Worm (Caenorhabditis elegans) whole organism, L3 larva: ENCODE data around the gene C46A5.6.

Experiments used
- R02D3.7 ChIP-seq: fragments of 150-350 bp; optimal IDR thresholded peaks from 2 replicates; lab custom pipeline; 2014; ENCODE audit warnings: missing biosample characterization, missing genetic modification characterization
- ZK546.5 ChIP-seq: sonication (generic microtip); optimal IDR thresholded peaks from 2 replicates; lab custom pipeline; 2017; ENCODE audit warnings: missing biosample characterization, missing genetic modification characterization
- aly-2 ChIP-seq: fragments of 150-350 bp; optimal IDR thresholded peaks from 2 replicates; lab custom pipeline; 2014; ENCODE audit warnings: missing biosample characterization, missing genetic modification characterization
- ama-1 ChIP-seq: fragments of 150-350 bp; optimal IDR thresholded peaks from 2 replicates; lab custom pipeline; 2018
- ceh-16 ChIP-seq: sonication (generic microtip); optimal IDR thresholded peaks from 2 replicates; lab custom pipeline; 2017; ENCODE audit warnings: missing biosample characterization, missing genetic modification characterization
- ceh-28 ChIP-seq: fragments of 150-350 bp; optimal IDR thresholded peaks from 2 replicates; lab custom pipeline; 2014; ENCODE audit warnings: missing biosample characterization, missing genetic modification reagents, missing genetic modification characterization
- ceh-82 ChIP-seq: fragments of 150-350 bp; optimal IDR thresholded peaks from 2 replicates; lab custom pipeline; 2014; ENCODE audit warnings: missing biosample characterization, missing genetic modification characterization
- ceh-9 ChIP-seq: sonication (generic microtip); optimal IDR thresholded peaks from 2 replicates; lab custom pipeline; 2018; ENCODE audit warnings: missing biosample characterization, missing genetic modification characterization
- daf-12 ChIP-seq: fragments of 150-350 bp; optimal IDR thresholded peaks from 2 replicates; lab custom pipeline; 2014; ENCODE audit warnings: missing biosample characterization, missing genetic modification reagents, missing genetic modification characterization
- egl-27 ChIP-seq: sonication (generic microtip); optimal IDR thresholded peaks from 4 replicates; lab custom pipeline; 2017; ENCODE audit warnings: missing biosample characterization, missing genetic modification reagents, missing genetic modification characterization
- egl-5 ChIP-seq: fragments of 150-350 bp; optimal IDR thresholded peaks from 2 replicates; lab custom pipeline; 2017; ENCODE audit warnings: missing biosample characterization, missing genetic modification reagents, missing genetic modification characterization, inconsistent platforms
- elt-1 ChIP-seq: fragments of 150-350 bp; optimal IDR thresholded peaks from 2 replicates; lab custom pipeline; 2014; ENCODE audit warnings: missing biosample characterization, missing genetic modification characterization
- elt-2 ChIP-seq: sonication (generic microtip); optimal IDR thresholded peaks from 2 replicates; lab custom pipeline; 2016; ENCODE audit warnings: missing genetic modification reagents, mild to moderate bottlenecking, missing genetic modification characterization, missing compliant biosample characterization
- elt-3 ChIP-seq, 3 experiments: fragments of 150-350 bp in 1 of 3; sonication (generic microtip) in 2 of 3; optimal IDR thresholded peaks; 2 replicates in 2 of 3; 4 replicates in 1 of 3; lab custom pipeline; 2014 to 2017; ENCODE audit warnings: missing biosample characterization in 3 of 3, missing genetic modification characterization in 3 of 3
- eor-1 ChIP-seq, 2 experiments: fragments of 150-350 bp; optimal IDR thresholded peaks; 2 replicates each; lab custom pipeline; 2014 to 2018; ENCODE audit warnings: missing biosample characterization in 2 of 2, missing genetic modification characterization in 2 of 2
- fkh-10 ChIP-seq: sonication (generic microtip); optimal IDR thresholded peaks from 2 replicates; lab custom pipeline; 2017; ENCODE audit warnings: missing biosample characterization, missing genetic modification reagents, missing genetic modification characterization
- fos-1 ChIP-seq: fragments of 150-350 bp; optimal IDR thresholded peaks from 2 replicates; lab custom pipeline; 2014; ENCODE audit warnings: missing biosample characterization, missing genetic modification characterization
- hmg-11 ChIP-seq: sonication (generic microtip); optimal IDR thresholded peaks from 2 replicates; lab custom pipeline; 2016; ENCODE audit warnings: missing genetic modification characterization, missing compliant biosample characterization
- jun-1 ChIP-seq: fragments of 150-350 bp; optimal IDR thresholded peaks from 2 replicates; lab custom pipeline; 2014; ENCODE audit warnings: missing biosample characterization, missing genetic modification reagents, missing genetic modification characterization
- lin-15B ChIP-seq: fragments of 150-350 bp; optimal IDR thresholded peaks from 2 replicates; lab custom pipeline; 2014; ENCODE audit warnings: missing biosample characterization, missing genetic modification characterization
- lin-39 ChIP-seq: fragments of 150-350 bp; optimal IDR thresholded peaks from 2 replicates; lab custom pipeline; 2018; ENCODE audit warnings: missing biosample characterization, missing genetic modification reagents, missing genetic modification characterization
- lsy-12 ChIP-seq: sonication (generic microtip); optimal IDR thresholded peaks from 2 replicates; lab custom pipeline; 2016; ENCODE audit warnings: mild to moderate bottlenecking, missing genetic modification characterization, missing compliant biosample characterization
- mdl-1 ChIP-seq: fragments of 150-350 bp; optimal IDR thresholded peaks from 2 replicates; lab custom pipeline; 2014; ENCODE audit warnings: missing biosample characterization, missing genetic modification characterization
- mml-1 ChIP-seq: fragments of 150-350 bp; sonication (generic microtip); optimal IDR thresholded peaks from 3 replicates; lab custom pipeline; 2014; ENCODE audit warnings: missing biosample characterization, missing genetic modification characterization
- nfya-1 ChIP-seq: sonication (generic microtip); optimal IDR thresholded peaks from 2 replicates; lab custom pipeline; 2017; ENCODE audit warnings: missing genetic modification characterization, mild to moderate bottlenecking, missing compliant biosample characterization, antibody characterized with exemption, moderate library complexity; ENCODE audit not compliant: insufficient read depth
- nhr-11 ChIP-seq: fragments of 150-350 bp; optimal IDR thresholded peaks from 2 replicates; lab custom pipeline; 2014; ENCODE audit warnings: missing biosample characterization, missing genetic modification characterization
- nhr-12 ChIP-seq: fragments of 150-350 bp; optimal IDR thresholded peaks from 2 replicates; lab custom pipeline; 2014; ENCODE audit warnings: missing biosample characterization, missing genetic modification characterization
- nhr-23 ChIP-seq: fragments of 150-350 bp; optimal IDR thresholded peaks from 2 replicates; lab custom pipeline; 2014; ENCODE audit warnings: missing biosample characterization, missing genetic modification reagents, missing genetic modification characterization
- nhr-237 ChIP-seq: fragments of 150-350 bp; optimal IDR thresholded peaks from 2 replicates; lab custom pipeline; 2014; ENCODE audit warnings: missing biosample characterization, missing genetic modification characterization
- nhr-25 ChIP-seq: sonication (generic microtip); optimal IDR thresholded peaks from 2 replicates; lab custom pipeline; 2017; ENCODE audit warnings: missing biosample characterization, missing genetic modification characterization
- nhr-28 ChIP-seq: fragments of 150-350 bp; optimal IDR thresholded peaks from 2 replicates; lab custom pipeline; 2014; ENCODE audit warnings: missing biosample characterization, missing genetic modification characterization
- nhr-43 ChIP-seq: sonication (generic microtip); optimal IDR thresholded peaks from 2 replicates; lab custom pipeline; 2016; ENCODE audit warnings: mild to moderate bottlenecking, missing genetic modification characterization, missing compliant biosample characterization; ENCODE audit not compliant: poor library complexity, severe bottlenecking
- nhr-67 ChIP-seq: fragments of 150-350 bp; optimal IDR thresholded peaks from 2 replicates; lab custom pipeline; 2014; ENCODE audit warnings: missing biosample characterization, missing genetic modification characterization
- nhr-76 ChIP-seq: fragments of 150-350 bp; sonication (generic microtip); optimal IDR thresholded peaks from 5 replicates; lab custom pipeline; 2014; ENCODE audit warnings: missing biosample characterization, missing genetic modification characterization
- nhr-77 ChIP-seq: fragments of 150-350 bp; optimal IDR thresholded peaks from 2 replicates; lab custom pipeline; 2014; ENCODE audit warnings: missing biosample characterization, missing genetic modification characterization
- pha-4 ChIP-seq: fragments of 150-350 bp; optimal IDR thresholded peaks from 2 replicates; lab custom pipeline; 2014; ENCODE audit warnings: missing biosample characterization, missing genetic modification reagents, missing genetic modification characterization
- pqm-1 ChIP-seq: fragments of 150-350 bp; optimal IDR thresholded peaks from 2 replicates; lab custom pipeline; 2017; ENCODE audit warnings: missing biosample characterization, missing genetic modification characterization, inconsistent platforms
- sea-2 ChIP-seq: fragments of 150-350 bp; sonication (generic microtip); optimal IDR thresholded peaks from 4 replicates; lab custom pipeline; 2014; ENCODE audit warnings: missing biosample characterization, missing genetic modification reagents, missing genetic modification characterization
- skn-1 ChIP-seq: fragments of 150-350 bp; optimal IDR thresholded peaks from 2 replicates; lab custom pipeline; 2014; ENCODE audit warnings: missing biosample characterization, missing genetic modification characterization
- snpc-4 ChIP-seq: fragments of 150-350 bp; optimal IDR thresholded peaks from 2 replicates; lab custom pipeline; 2014; ENCODE audit warnings: missing biosample characterization, missing genetic modification characterization
- unc-39 ChIP-seq: sonication (generic microtip); optimal IDR thresholded peaks from 4 replicates; lab custom pipeline; 2017; ENCODE audit warnings: missing biosample characterization, missing genetic modification characterization
- unc-62 ChIP-seq: fragments of 150-350 bp; sonication (generic microtip); optimal IDR thresholded peaks from 4 replicates; lab custom pipeline; 2014; ENCODE audit warnings: missing biosample characterization, missing genetic modification reagents, missing genetic modification characterization
- zag-1 ChIP-seq: fragments of 150-350 bp; optimal IDR thresholded peaks from 2 replicates; lab custom pipeline; 2014; ENCODE audit warnings: missing biosample characterization, missing genetic modification characterization
- ztf-11 ChIP-seq: fragments of 150-350 bp; optimal IDR thresholded peaks from 2 replicates; lab custom pipeline; 2014; ENCODE audit warnings: missing biosample characterization, missing genetic modification characterization
- ztf-4 ChIP-seq: fragments of 150-350 bp; optimal IDR thresholded peaks from 2 replicates; lab custom pipeline; 2014; ENCODE audit warnings: missing biosample characterization, missing genetic modification characterization

C46A5.6 gene

DNA sequence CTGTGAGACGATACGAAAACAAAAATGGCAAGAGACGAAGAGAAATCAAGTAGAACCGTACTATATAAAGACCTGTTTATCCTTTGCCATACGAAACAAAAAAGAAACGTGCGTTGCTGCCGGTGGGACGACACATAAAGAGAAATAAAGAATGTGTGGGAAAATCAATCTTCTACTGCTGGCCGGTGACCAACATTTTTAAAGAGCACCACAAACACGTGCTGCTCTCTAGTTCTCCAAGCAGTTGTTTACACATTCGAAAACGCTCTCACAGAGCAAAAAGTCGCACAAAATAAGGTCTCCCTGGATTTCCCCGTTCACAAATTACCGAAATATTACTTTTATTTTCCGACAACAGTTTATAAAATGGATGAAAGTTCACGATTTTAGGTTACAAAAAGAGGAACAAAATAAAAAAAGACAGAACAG is 25.9 kb upstream of the C46A5.6 start, which contains the start of gene imp-3 (continued):
- TF ChIP-seq egl-5 (tag; lab: Kevin White, UChicago): peak; percentile 32
- peak; percentile 43 for TF ChIP-seq nhr-25 (tag; lab: Kevin White, UChicago)

DNA sequence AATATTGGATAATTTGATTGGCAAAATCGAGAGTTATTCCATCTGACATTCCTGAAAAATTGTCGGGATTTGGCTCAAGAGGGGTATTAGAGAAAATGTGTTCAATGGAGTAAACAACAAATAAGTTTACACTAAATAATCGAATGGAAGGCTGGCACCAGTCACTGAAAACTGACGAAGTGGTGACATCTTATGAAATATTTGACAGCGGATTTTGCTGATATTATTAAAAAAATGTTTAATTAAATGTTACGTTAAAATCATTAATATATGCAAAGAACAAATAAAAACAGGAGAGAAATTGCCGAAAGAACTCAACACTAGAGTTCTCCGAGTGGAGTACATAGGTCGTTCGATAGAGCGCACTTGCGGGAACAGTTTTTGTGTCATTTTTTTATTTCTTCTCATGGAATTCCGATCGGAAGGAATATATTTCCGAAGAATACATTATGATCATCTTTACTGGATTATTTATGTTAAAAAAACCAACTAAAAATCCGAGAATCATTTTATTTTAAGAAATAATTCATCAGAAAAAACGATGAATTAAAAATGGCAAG is 21.9 kb upstream of the C46A5.6 start, which contains the start of gene tag-322:
TSS of gene tag-322 (minus strand) at position 51 of the 560 bp plus-strand sequence.
- TF ChIP-seq elt-1 (tag; lab: Kevin White, UChicago) (no peak), egl-27 (tag; lab: Kevin White, UChicago) (no peak), nhr-67 (tag; lab: Kevin White, UChicago) (no peak), pha-4 (tag; lab: Kevin White, UChicago) (peak; percentile 80), nfya-1 (peak; percentile 67), elt-3 (tag; optimal IDR thresholded peaks at IDR 0.05; lab: Kevin White, UChicago) (no peak), ZK546.5 (tag; lab: Kevin White, UChicago) (no peak), ama-1 (lab: Kevin White, UChicago) (no peak), ceh-16 (tag; lab: Kevin White, UChicago) (no peak), ztf-4 (tag; lab: Kevin White, UChicago) (no peak), mdl-1 (tag; lab: Kevin White, UChicago) (no peak), nhr-43 (tag; lab: Kevin White, UChicago) (peak; percentile 35), ztf-11 (tag; lab: Kevin White, UChicago) (no peak), nhr-237 (tag; lab: Kevin White, UChicago) (no peak), ceh-28 (tag; lab: Kevin White, UChicago) (peak; percentile 3), snpc-4 (tag; lab: Kevin White, UChicago) (peak; percentile 38), eor-1 (tag; optimal IDR thresholded peaks at IDR 0.05; lab: Kevin White, UChicago) (no peak), egl-5 (tag; lab: Kevin White, UChicago) (peak; percentile 22), nhr-77 (tag; lab: Kevin White, UChicago) (no peak), fkh-10 (GFP tag; lab: Kevin White, UChicago) (no peak), unc-62 (no peak), lin-39 (tag; lab: Kevin White, UChicago) (no peak), sea-2 (GFP tag; lab: Kevin White, UChicago) (no peak), elt-2 (tag; lab: Kevin White, UChicago) (peak; percentile 22), mml-1 (no peak), nhr-12 (tag; lab: Kevin White, UChicago) (no peak), fos-1 (tag; lab: Kevin White, UChicago) (no peak), nhr-23 (tag; lab: Kevin White, UChicago) (peak; percentile 75), pqm-1 (tag; lab: Kevin White, UChicago) (peak; percentile 47), zag-1 (tag; lab: Kevin White, UChicago) (no peak), nhr-28 (tag; lab: Kevin White, UChicago) (no peak), unc-39 (tag; lab: Kevin White, UChicago) (no peak), lsy-12 (tag; lab: Kevin White, UChicago) (peak; percentile 17), R02D3.7 (tag; lab: Kevin White, UChicago) (peak; percentile 55), jun-1 (tag; lab: Kevin White, UChicago) (peak; percentile 1), daf-12 (no peak), nhr-76 (no peak), ceh-9 (tag; lab: Kevin White, UChicago) (no peak), skn-1 (tag; lab: Kevin White, UChicago) (peak; percentile 40), lin-15B (tag; lab: Kevin White, UChicago) (peak; percentile 84), nhr-11 (no peak), aly-2 (tag; lab: Kevin White, UChicago) (no peak), ceh-82 (tag; lab: Kevin White, UChicago) (no peak), nhr-25 (tag; lab: Kevin White, UChicago) (peak; percentile 9), hmg-11 (tag; lab: Kevin White, UChicago) (peak; percentile 47)
